Worm (Caenorhabditis elegans) whole organism, L4 larva: ENCODE results near the gene C04A2.15.

ENCODE experiments used
- F26F4.8 ChIP-seq: fragments of 200-800 bp; sonication (Bioruptor generic); conservative IDR thresholded peaks from 2 replicates; pipeline ENCODE4 v1.3.6; 2022; ENCODE audit warnings: missing genetic modification characterization, missing compliant biosample characterization
- F37D6.2 ChIP-seq: sonication (generic microtip); optimal IDR thresholded peaks from 2 replicates; lab custom pipeline; 2016; ENCODE audit warnings: mild to moderate bottlenecking, missing genetic modification characterization, missing compliant biosample characterization
- F49E8.2 ChIP-seq: sonication (generic microtip); optimal IDR thresholded peaks from 2 replicates; lab custom pipeline; 2016; ENCODE audit warnings: missing compliant biosample characterization, mild to moderate bottlenecking, missing genetic modification characterization, borderline replicate concordance
- T26A8.4 ChIP-seq: fragments of 200-800 bp; sonication (Bioruptor generic); IDR thresholded peaks from 2 replicates; pipeline ENCODE4 v1.3.6; 2022; ENCODE audit warnings: missing genetic modification characterization, missing compliant biosample characterization
- Y105C5A.15 ChIP-seq: fragments of 200-800 bp; sonication (Bioruptor generic); IDR thresholded peaks from 2 replicates; pipeline ENCODE4 v1.3.6; 2022; ENCODE audit warnings: missing genetic modification characterization, missing compliant biosample characterization
- Y75B8A.6 ChIP-seq: fragments of 200-800 bp; sonication (Bioruptor generic); IDR thresholded peaks from 2 replicates; pipeline ENCODE4 v1.3.6; 2022; ENCODE audit warnings: missing genetic modification reagents, missing genetic modification characterization, missing compliant biosample characterization
- ZK337.2 ChIP-seq: fragments of 200-800 bp; sonication (Bioruptor generic); IDR thresholded peaks from 2 replicates; pipeline ENCODE4 v1.3.6; 2022; ENCODE audit warnings: missing genetic modification reagents, missing genetic modification characterization, missing compliant biosample characterization
- aly-2 ChIP-seq: sonication (generic microtip); optimal IDR thresholded peaks from 2 replicates; lab custom pipeline; 2018; ENCODE audit warnings: missing biosample characterization, missing genetic modification characterization
- ama-1 ChIP-seq: fragments of 150-350 bp; optimal IDR thresholded peaks from 2 replicates; lab custom pipeline; 2014; ENCODE audit warnings: inconsistent platforms, mixed read lengths
- ceh-20 ChIP-seq: fragments of 200-800 bp; sonication (Bioruptor generic); IDR thresholded peaks from 2 replicates; pipeline ENCODE4 v1.3.6; 2022; ENCODE audit warnings: missing genetic modification reagents, missing genetic modification characterization, missing compliant biosample characterization
- cey-2 ChIP-seq: sonication (generic microtip); optimal IDR thresholded peaks from 3 replicates; lab custom pipeline; 2017; ENCODE audit warnings: missing genetic modification characterization, mild to moderate bottlenecking, missing compliant biosample characterization, antibody characterized with exemption, borderline replicate concordance; ENCODE audit not compliant: insufficient read depth
- ctbp-1 ChIP-seq: fragments of 200-800 bp; sonication (Bioruptor generic); IDR thresholded peaks from 2 replicates; pipeline ENCODE4 v1.3.6; 2022; ENCODE audit warnings: missing genetic modification reagents, missing genetic modification characterization, missing compliant biosample characterization
- daf-16 ChIP-seq, 3 experiments: sonication (generic microtip); optimal IDR thresholded peaks; 2 replicates each; lab custom pipeline; 2016 to 2017; ENCODE audit warnings: missing genetic modification characterization in 3 of 3, missing genetic modification reagents in 3 of 3, mild to moderate bottlenecking in 2 of 3, missing compliant biosample characterization in 2 of 3, missing biosample characterization in 1 of 3, moderate library complexity in 1 of 3
- dmd-9 ChIP-seq: fragments of 200-800 bp; sonication (Bioruptor generic); IDR thresholded peaks from 2 replicates; pipeline ENCODE4 v1.3.6; 2022; ENCODE audit warnings: missing genetic modification reagents, missing genetic modification characterization, missing compliant biosample characterization
- duxl-1 ChIP-seq: sonication (generic microtip); optimal IDR thresholded peaks from 2 replicates; lab custom pipeline; 2016; ENCODE audit warnings: mild to moderate bottlenecking, missing genetic modification characterization, moderate library complexity, missing compliant biosample characterization; ENCODE audit not compliant: poor library complexity
- dve-1 ChIP-seq: sonication (generic microtip); optimal IDR thresholded peaks from 2 replicates; lab custom pipeline; 2017; ENCODE audit warnings: antibody characterized with exemption, mild to moderate bottlenecking, missing genetic modification characterization, missing compliant biosample characterization; ENCODE audit not compliant: insufficient read depth
- egl-43 ChIP-seq: fragments of 200-800 bp; sonication (Bioruptor generic); IDR thresholded peaks from 2 replicates; pipeline ENCODE4 v1.3.6; 2022; ENCODE audit warnings: missing genetic modification reagents, missing genetic modification characterization, missing compliant biosample characterization
- fos-1 ChIP-seq: fragments of 150-350 bp; optimal IDR thresholded peaks from 2 replicates; lab custom pipeline; 2014; ENCODE audit warnings: missing biosample characterization, missing genetic modification characterization
- gei-8 ChIP-seq: fragments of 200-800 bp; sonication (Bioruptor generic); optimal IDR thresholded peaks from 2 replicates; lab custom pipeline; 2018; ENCODE audit warnings: mild to moderate bottlenecking, missing genetic modification characterization, missing compliant biosample characterization
- hlh-11 ChIP-seq: fragments of 200-800 bp; sonication (Bioruptor generic); optimal IDR thresholded peaks from 2 replicates; lab custom pipeline; 2018; ENCODE audit warnings: mild to moderate bottlenecking, missing genetic modification characterization, missing compliant biosample characterization
- lim-7 ChIP-seq: fragments of 200-800 bp; sonication (Bioruptor generic); IDR thresholded peaks from 2 replicates; pipeline ENCODE4 v1.3.6; 2022; ENCODE audit warnings: missing genetic modification characterization, missing compliant biosample characterization
- madf-5 ChIP-seq, 2 experiments: fragments of 200-800 bp; sonication (Bioruptor generic); IDR thresholded peaks; 2 replicates each; pipeline ENCODE4 v1.3.6; 2022; ENCODE audit warnings: missing compliant biosample characterization in 2 of 2, missing genetic modification characterization in 2 of 2
- madf-9 ChIP-seq: fragments of 200-800 bp; sonication (Bioruptor generic); conservative IDR thresholded peaks from 2 replicates; pipeline ENCODE4 v1.3.6; 2022; ENCODE audit warnings: missing genetic modification reagents, missing genetic modification characterization, missing compliant biosample characterization
- mdl-1 ChIP-seq, 2 experiments: fragments of 150-350 bp in 1 of 2; sonication (generic microtip) in 1 of 2; optimal IDR thresholded peaks; 2 replicates each; lab custom pipeline; 2014 to 2017; ENCODE audit warnings: missing biosample characterization in 2 of 2, missing genetic modification characterization in 2 of 2
- mdt-29 ChIP-seq: fragments of 200-800 bp; sonication (Bioruptor generic); IDR thresholded peaks from 2 replicates; pipeline ENCODE4 v1.3.6; 2022; ENCODE audit warnings: missing genetic modification reagents, missing genetic modification characterization, missing compliant biosample characterization
- mep-1 ChIP-seq: fragments of 150-350 bp; sonication (generic microtip); optimal IDR thresholded peaks from 3 replicates; lab custom pipeline; 2014; ENCODE audit warnings: missing biosample characterization, missing genetic modification characterization
- mes-2 ChIP-seq: sonication (generic microtip); optimal IDR thresholded peaks from 2 replicates; lab custom pipeline; 2016; ENCODE audit warnings: missing genotype, mild to moderate bottlenecking, missing genetic modification characterization, missing compliant biosample characterization; ENCODE audit not compliant: poor library complexity, severe bottlenecking
- mxl-3 ChIP-seq: fragments of 200-800 bp; sonication (Bioruptor generic); optimal IDR thresholded peaks from 2 replicates; lab custom pipeline; 2018; ENCODE audit warnings: mild to moderate bottlenecking, missing genetic modification characterization, missing compliant biosample characterization
- nhr-237 ChIP-seq: sonication (generic microtip); optimal IDR thresholded peaks from 2 replicates; lab custom pipeline; 2017; ENCODE audit warnings: missing biosample characterization, missing genetic modification characterization
- nhr-41 ChIP-seq: fragments of 200-800 bp; sonication (Bioruptor generic); IDR thresholded peaks from 2 replicates; pipeline ENCODE4 v1.3.6; 2022; ENCODE audit warnings: missing genetic modification reagents, missing genetic modification characterization, missing compliant biosample characterization
- nhr-42 ChIP-seq: fragments of 200-800 bp; sonication (Bioruptor generic); IDR thresholded peaks from 2 replicates; pipeline ENCODE4 v1.3.6; 2022; ENCODE audit warnings: missing genetic modification characterization, missing compliant biosample characterization
- nhr-77 ChIP-seq: fragments of 150-350 bp; optimal IDR thresholded peaks from 2 replicates; lab custom pipeline; 2014; ENCODE audit warnings: missing biosample characterization, missing genetic modification characterization
- pha-4 ChIP-seq, 2 experiments: fragments of 150-350 bp in 1 of 2; fragments of 200-800 bp in 1 of 2; sonication (Bioruptor generic) in 1 of 2; IDR thresholded peaks in 1 of 2; optimal IDR thresholded peaks in 1 of 2; 2 replicates each; pipeline versions ENCODE4 v1.3.6 to Lab custom; 2014 to 2022; ENCODE audit warnings: missing genetic modification characterization in 2 of 2, missing genetic modification reagents in 2 of 2, missing biosample characterization in 1 of 2, missing compliant biosample characterization in 1 of 2
- saeg-2 ChIP-seq: fragments of 200-800 bp; sonication (Bioruptor generic); IDR thresholded peaks from 2 replicates; pipeline ENCODE4 v1.3.6; 2022; ENCODE audit warnings: missing genetic modification reagents, missing genetic modification characterization, missing compliant biosample characterization
- sdz-12 ChIP-seq: fragments of 200-800 bp; sonication (Bioruptor generic); optimal IDR thresholded peaks from 2 replicates; lab custom pipeline; 2018; ENCODE audit warnings: mild to moderate bottlenecking, missing genetic modification characterization, missing compliant biosample characterization
- snpc-1.2 ChIP-seq: fragments of 200-800 bp; sonication (Bioruptor generic); IDR thresholded peaks from 2 replicates; pipeline ENCODE4 v1.3.6; 2022; ENCODE audit warnings: missing genetic modification reagents, missing genetic modification characterization, missing compliant biosample characterization
- spr-1 ChIP-seq: sonication (generic microtip); optimal IDR thresholded peaks from 2 replicates; lab custom pipeline; 2016; ENCODE audit warnings: mild to moderate bottlenecking, missing genetic modification characterization, missing compliant biosample characterization
- spr-3 ChIP-seq: fragments of 200-800 bp; sonication (Bioruptor generic); optimal IDR thresholded peaks from 2 replicates; lab custom pipeline; 2018; ENCODE audit warnings: mild to moderate bottlenecking, missing genetic modification characterization, missing compliant biosample characterization
- tag-97 ChIP-seq: fragments of 200-800 bp; sonication (Bioruptor generic); IDR thresholded peaks from 2 replicates; pipeline ENCODE4 v1.3.6; 2022; ENCODE audit warnings: missing genetic modification characterization, missing compliant biosample characterization
- tra-1 ChIP-seq: fragments of 200-800 bp; sonication (Bioruptor generic); IDR thresholded peaks from 2 replicates; pipeline ENCODE4 v1.3.6; 2022; ENCODE audit warnings: missing genetic modification reagents, missing genetic modification characterization, missing compliant biosample characterization
- unc-39 ChIP-seq: sonication (generic microtip); optimal IDR thresholded peaks from 2 replicates; lab custom pipeline; 2017; ENCODE audit warnings: missing biosample characterization, missing genetic modification characterization
- unc-62 ChIP-seq, 3 experiments: fragments of 150-350 bp in 1 of 3; sonication (generic microtip); optimal IDR thresholded peaks in 2 of 3; peaks in 1 of 3; 1 replicate in 1 of 3; 2 replicates in 2 of 3; lab custom pipeline; 2014 to 2017; ENCODE audit warnings: missing biosample characterization in 3 of 3, missing genetic modification characterization in 3 of 3, missing genetic modification reagents in 3 of 3, missing genotype in 1 of 3
- vab-7 ChIP-seq: fragments of 200-800 bp; sonication (Bioruptor generic); IDR thresholded peaks from 2 replicates; pipeline ENCODE4 v1.3.6; 2022; ENCODE audit warnings: missing genetic modification reagents, missing genetic modification characterization, missing compliant biosample characterization
- zag-1 ChIP-seq: fragments of 150-350 bp; optimal IDR thresholded peaks from 2 replicates; lab custom pipeline; 2014; ENCODE audit warnings: missing biosample characterization, missing genetic modification characterization
- zip-11 ChIP-seq: fragments of 200-800 bp; sonication (Bioruptor generic); IDR thresholded peaks from 2 replicates; pipeline ENCODE4 v1.3.6; 2022; ENCODE audit warnings: missing genetic modification characterization, missing compliant biosample characterization

C04A2.15 gene

ce11 chrII:6890095-6890494 lies 38.1 kb downstream of the C04A2.15 start, which contains the start of gene acer-1:
Gene acer-1 (minus strand): TSS chrII:6890400.
- TF ChIP-seq saeg-2 (GFP tag; lab: Robert Waterston, UW), result 0 out of 2 replicates have a peak, but pooled peaks have one; percentile 8
- TF ChIP-seq zip-11 (GFP tag; lab: Robert Waterston, UW), result no peak
- TF ChIP-seq mes-2 (tag; lab: Kevin White, UChicago), result no peak
- 0 out of 2 replicates have a peak, but pooled peaks have one; percentile 25 for TF ChIP-seq Y105C5A.15 (GFP tag; lab: Robert Waterston, UW)
- peak; percentile 33; the same call in 1 of the 2 replicates for TF ChIP-seq ctbp-1 (GFP tag; lab: Robert Waterston, UW)
- TF ChIP-seq ama-1 (lab: Kevin White, UChicago), result peak; percentile 81
- no peak for TF ChIP-seq tra-1 (GFP tag; lab: Robert Waterston, UW)
- TF ChIP-seq unc-62 (GFP tag; optimal IDR thresholded peaks at IDR 0.05 in 1 of 2; lab: Kevin White, UChicago), result peak in 1 of 2 experiments; percentile 29
- no peak for TF ChIP-seq unc-62 (tag; optimal IDR thresholded peaks at IDR 0.05; lab: Kevin White, UChicago)
- TF ChIP-seq hlh-11, result peak; percentile 18
- no peak for TF ChIP-seq mep-1 (tag; lab: Kevin White, UChicago)
- no peak for TF ChIP-seq aly-2 (tag; lab: Kevin White, UChicago)
- TF ChIP-seq sdz-12, result peak; percentile 79
- 0 out of 2 replicates have a peak, but pooled peaks have one; percentile 28 for TF ChIP-seq egl-43
- no peak for TF ChIP-seq zag-1 (tag; lab: Kevin White, UChicago)
- TF ChIP-seq madf-9 (GFP tag; lab: Robert Waterston, UW), result peak; percentile 22; the same call in 1 of the 2 replicates
- TF ChIP-seq Y75B8A.6, result 0 out of 2 replicates have a peak, but pooled peaks have one; percentile 6

DNA sequence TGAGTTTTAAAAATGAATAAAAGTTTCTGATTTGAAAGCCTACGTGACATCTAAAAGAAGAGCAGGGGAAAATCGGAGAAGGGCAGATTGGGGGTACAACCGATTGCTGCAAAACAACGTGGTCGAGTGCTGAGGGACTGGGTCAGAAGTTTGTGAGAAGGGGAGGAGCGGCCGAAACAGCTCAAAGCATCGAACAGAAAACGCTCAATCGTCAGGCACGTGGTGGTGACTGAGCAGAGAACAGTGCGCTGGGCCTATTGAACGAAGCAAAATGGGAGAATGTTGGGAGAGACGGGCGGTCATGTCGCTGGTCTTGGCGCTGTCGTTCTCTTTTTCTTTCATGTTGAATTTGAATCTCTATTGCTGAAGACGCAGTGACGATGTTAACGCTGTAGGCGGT lies 39.1 kb downstream of the C04A2.15 start:
- TF ChIP-seq madf-5 (GFP tag; IDR thresholded peaks at IDR 0.05; lab: Robert Waterston, UW) (no peak), mdt-29 (GFP tag; lab: Robert Waterston, UW) (no peak), mdl-1 (tag; optimal IDR thresholded peaks at IDR 0.05; lab: Kevin White, UChicago) (peak; percentile 64 to 93), F49E8.2 (no peak), F26F4.8 (GFP tag; lab: Robert Waterston, UW) (no peak), dmd-9 (GFP tag; lab: Robert Waterston, UW) (0 out of 2 replicates have a peak, but pooled peaks have one; percentile 27), ceh-20 (GFP tag; lab: Robert Waterston, UW) (peak; percentile 51; the same call in 1 of the 2 replicates), snpc-1.2 (GFP tag; lab: Robert Waterston, UW) (no peak), lim-7 (GFP tag; lab: Robert Waterston, UW) (peak; percentile 58; the same call in 1 of the 2 replicates), Y105C5A.15 (GFP tag; lab: Robert Waterston, UW) (0 out of 2 replicates have a peak, but pooled peaks have one; percentile 55), mep-1 (tag; lab: Kevin White, UChicago) (peak; percentile 80), mxl-3 (GFP tag; lab: Kevin White, UChicago) (peak; percentile 88), nhr-42 (peak; percentile 13; the same call in 1 of the 2 replicates), tra-1 (GFP tag; lab: Robert Waterston, UW) (0 out of 2 replicates have a peak, but pooled peaks have one; percentile 20), spr-3 (GFP tag; lab: Kevin White, UChicago) (peak; percentile 51), cey-2 (tag; lab: Kevin White, UChicago) (no peak), nhr-41 (GFP tag; lab: Robert Waterston, UW) (no peak), nhr-77 (tag; lab: Kevin White, UChicago) (peak; percentile 67), unc-39 (tag; lab: Kevin White, UChicago) (no peak), spr-1 (no peak), fos-1 (no peak), daf-16 (GFP tag; optimal IDR thresholded peaks at IDR 0.05; lab: Kevin White, UChicago) (peak in 1 of 2 experiments; percentile 17), daf-16 (tag; optimal IDR thresholded peaks at IDR 0.05; lab: Kevin White, UChicago) (peak; percentile 26), T26A8.4 (GFP tag; lab: Robert Waterston, UW) (0 out of 2 replicates have a peak, but pooled peaks have one; percentile 46), zip-11 (GFP tag; lab: Robert Waterston, UW) (no peak), duxl-1 (tag; lab: Kevin White, UChicago) (peak; percentile 43), tag-97 (GFP tag; lab: Robert Waterston, UW) (no peak), vab-7 (no peak), aly-2 (tag; lab: Kevin White, UChicago) (no peak), nhr-237 (tag; lab: Kevin White, UChicago) (no peak), F37D6.2 (tag; lab: Kevin White, UChicago) (no peak), gei-8 (peak; percentile 46), pha-4 (GFP tag; IDR thresholded peaks at IDR 0.05; lab: Robert Waterston, UW) (no peak), pha-4 (tag; optimal IDR thresholded peaks at IDR 0.05; lab: Kevin White, UChicago) (no peak), ZK337.2 (GFP tag; lab: Robert Waterston, UW) (no peak), dve-1 (tag; lab: Kevin White, UChicago) (peak; percentile 70)
